In the genomic region with DNA sequence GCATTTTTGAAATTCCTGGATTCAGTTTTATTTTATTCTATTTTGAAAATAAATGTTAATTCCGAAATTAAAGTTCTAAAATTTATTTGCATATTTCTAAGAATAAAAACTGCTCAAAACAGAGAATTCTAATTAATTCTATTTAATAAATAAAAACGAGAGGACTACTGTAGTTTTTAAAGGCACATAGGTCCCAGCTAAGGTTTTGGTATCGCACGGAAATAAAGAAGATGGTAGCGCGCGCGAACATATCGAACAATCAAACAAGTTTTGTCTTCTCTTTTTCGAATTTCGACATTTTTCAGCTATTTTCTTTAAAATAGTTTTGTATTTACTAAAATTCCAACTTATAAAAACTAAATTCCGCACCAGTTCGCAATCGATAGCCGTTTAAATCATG, we compare ENCODE assay signal across 2 worm cellular contexts.
TF ChIP-seq lines count a peak whose summit lies in the region.

No protein-coding gene starts in this region.

TF ChIP-seq in whole organism, L4 larva, 104 proteins besides CTCF, POLR2A, EP300 and RAD21:
- TF ChIP-seq tra-1 (GFP tag; IDR thresholded peaks at IDR 0.05; lab: Robert Waterston, UW), result no peak
- TF ChIP-seq ceh-28 (tag; optimal IDR thresholded peaks at IDR 0.05; lab: Kevin White, UChicago), result no peak
- 0 out of 2 replicates have a peak, but pooled peaks have one; percentile 61 for TF ChIP-seq Y48G9A.11 (GFP tag; IDR thresholded peaks at IDR 0.05; lab: Robert Waterston, UW)
- peak; percentile 56 for TF ChIP-seq F49E8.2 (tag; optimal IDR thresholded peaks at IDR 0.05; lab: Kevin White, UChicago; ENCODE audit: borderline replicate concordance)
- TF ChIP-seq nhr-28 (tag; optimal IDR thresholded peaks at IDR 0.05; lab: Kevin White, UChicago), result no peak
- TF ChIP-seq lin-38 (GFP tag; IDR thresholded peaks at IDR 0.05; lab: Robert Waterston, UW), result peak; percentile 69
- peak; percentile 72 for TF ChIP-seq unc-130 (GFP tag; optimal IDR thresholded peaks at IDR 0.05; lab: Kevin White, UChicago)

TF ChIP-seq in whole organism, young adult, 124 proteins besides CTCF, POLR2A, EP300 and RAD21:
- TF ChIP-seq dox-1 (GFP tag; IDR thresholded peaks at IDR 0.05; lab: Robert Waterston, UW), result peak; percentile 81
- TF ChIP-seq atf-7 (tag; optimal IDR thresholded peaks at IDR 0.05; lab: Kevin White, UChicago), result no peak
- TF ChIP-seq F10E7.11 (tag; optimal IDR thresholded peaks at IDR 0.05; lab: Kevin White, UChicago), result no peak
- 0 out of 2 replicates have a peak, but pooled peaks have one; percentile 21 for TF ChIP-seq pbrm-1 (GFP tag; IDR thresholded peaks at IDR 0.05; lab: Robert Waterston, UW)
- TF ChIP-seq efl-1 (GFP tag; optimal IDR thresholded peaks at IDR 0.05; lab: Kevin White, UChicago), result peak; percentile 97
- TF ChIP-seq rpc-1 (optimal IDR thresholded peaks at IDR 0.05; lab: Kevin White, UChicago), result no peak
- no peak for TF ChIP-seq rpc-1 (tag; optimal IDR thresholded peaks at IDR 0.05; lab: Kevin White, UChicago)
- TF ChIP-seq snpc-1.3 (tag; optimal IDR thresholded peaks at IDR 0.05; lab: Kevin White, UChicago; ENCODE audit: insufficient read depth), result peak; percentile 47
- TF ChIP-seq dpff-1 (tag; optimal IDR thresholded peaks at IDR 0.05; lab: Kevin White, UChicago), result no peak
- TF ChIP-seq attf-6 (GFP tag; IDR thresholded peaks at IDR 0.05; lab: Robert Waterston, UW), result 0 out of 2 replicates have a peak, but pooled peaks have one; percentile 48
- no peak for TF ChIP-seq rec-8 (tag; optimal IDR thresholded peaks at IDR 0.05; lab: Kevin White, UChicago)
- TF ChIP-seq madf-6 (GFP tag; IDR thresholded peaks at IDR 0.05; lab: Robert Waterston, UW), result peak; percentile 99
- peak; percentile 58 for TF ChIP-seq unc-130 (GFP tag; optimal IDR thresholded peaks at IDR 0.05; lab: Kevin White, UChicago)
- no peak for TF ChIP-seq Y67H2A.10 (GFP tag; conservative IDR thresholded peaks at IDR 0.05; lab: Robert Waterston, UW)
- TF ChIP-seq F23B12.7 (tag; optimal IDR thresholded peaks at IDR 0.05; lab: Kevin White, UChicago; ENCODE audit: insufficient read depth), result no peak
- no peak for TF ChIP-seq F55B11.4 (tag; optimal IDR thresholded peaks at IDR 0.05; lab: Kevin White, UChicago; ENCODE audit: borderline replicate concordance, insufficient read depth)
- no peak for TF ChIP-seq F57A8.1 (GFP tag; optimal IDR thresholded peaks at IDR 0.05; lab: Kevin White, UChicago)
- peak; percentile 46; the same call in 1 of the 2 replicates for TF ChIP-seq mcd-1 (GFP tag; IDR thresholded peaks at IDR 0.05; lab: Robert Waterston, UW)
- TF ChIP-seq B0019.2 (GFP tag; conservative IDR thresholded peaks at IDR 0.05; lab: Robert Waterston, UW), result peak; percentile 83
- TF ChIP-seq tbx-9 (tag; optimal IDR thresholded peaks at IDR 0.05; lab: Kevin White, UChicago; ENCODE audit: borderline replicate concordance), result no peak
- no peak for TF ChIP-seq F49E8.2 (tag; optimal IDR thresholded peaks at IDR 0.05; lab: Kevin White, UChicago; ENCODE audit: insufficient read depth)
- TF ChIP-seq Y79H2A.3 (GFP tag; conservative IDR thresholded peaks at IDR 0.05; lab: Robert Waterston, UW), result 0 out of 2 replicates have a peak, but pooled peaks have one; percentile 73
- peak; percentile 33 for TF ChIP-seq ztf-18 (tag; optimal IDR thresholded peaks at IDR 0.05; lab: Kevin White, UChicago)
- TF ChIP-seq F33H1.4 (GFP tag; IDR thresholded peaks at IDR 0.05; lab: Robert Waterston, UW), result peak; percentile 96
- peak; percentile 99 for TF ChIP-seq lsl-1 (GFP tag; optimal IDR thresholded peaks at IDR 0.05; lab: Kevin White, UChicago)
- peak; percentile 71 for TF ChIP-seq tlf-1 (GFP tag; optimal IDR thresholded peaks at IDR 0.05; lab: Kevin White, UChicago)
- TF ChIP-seq B0035.1 (tag; optimal IDR thresholded peaks at IDR 0.05; lab: Kevin White, UChicago), result no peak
- peak; percentile 91 for TF ChIP-seq madf-3 (GFP tag; IDR thresholded peaks at IDR 0.05; lab: Robert Waterston, UW)
- no peak for TF ChIP-seq B0261.1 (tag; optimal IDR thresholded peaks at IDR 0.05; lab: Kevin White, UChicago)
- TF ChIP-seq rcor-1 (GFP tag; IDR thresholded peaks at IDR 0.05; lab: Robert Waterston, UW), result peak; percentile 73
- no peak for TF ChIP-seq snpc-4 (GFP tag; optimal IDR thresholded peaks at IDR 0.05; lab: Kevin White, UChicago)
- peak in 2 of 4 experiments; percentile 2 to 44 for TF ChIP-seq snpc-4 (tag; optimal IDR thresholded peaks at IDR 0.05; lab: Kevin White, UChicago)
- TF ChIP-seq die-1 (tag; optimal IDR thresholded peaks at IDR 0.05; lab: Kevin White, UChicago), result no peak
- no peak for TF ChIP-seq repo-1 (tag; optimal IDR thresholded peaks at IDR 0.05; lab: Kevin White, UChicago)
- no peak for TF ChIP-seq egl-44 (GFP tag; IDR thresholded peaks at IDR 0.05; lab: Robert Waterston, UW)
- TF ChIP-seq unc-62 (GFP tag; optimal IDR thresholded peaks at IDR 0.05; lab: Kevin White, UChicago), result no peak
- peak; percentile 60 for TF ChIP-seq tbp1 (GFP tag; optimal IDR thresholded peaks at IDR 0.05; lab: Kevin White, UChicago)
- TF ChIP-seq B0336.3 (GFP tag; IDR thresholded peaks at IDR 0.05; lab: Robert Waterston, UW), result 0 out of 2 replicates have a peak, but pooled peaks have one; percentile 55
- 0 out of 2 replicates have a peak, but pooled peaks have one; percentile 25 for TF ChIP-seq lir-1 (GFP tag; conservative IDR thresholded peaks at IDR 0.05; lab: Robert Waterston, UW)
- no peak for TF ChIP-seq let-607 (tag; optimal IDR thresholded peaks at IDR 0.05; lab: Kevin White, UChicago)
- TF ChIP-seq bed-2 (GFP tag; IDR thresholded peaks at IDR 0.05; lab: Robert Waterston, UW), result no peak
- TF ChIP-seq dpl-1 (GFP tag; optimal IDR thresholded peaks at IDR 0.05; lab: Kevin White, UChicago), result peak; percentile 89
- peak; percentile 94 for TF ChIP-seq D2030.7 (GFP tag; IDR thresholded peaks at IDR 0.05; lab: Robert Waterston, UW)
- TF ChIP-seq ceh-100 (GFP tag; IDR thresholded peaks at IDR 0.05; lab: Robert Waterston, UW), result peak; percentile 18; the same call in 1 of the 2 replicates
- TF ChIP-seq Y95B8A.8 (GFP tag; IDR thresholded peaks at IDR 0.05; lab: Robert Waterston, UW), result peak; percentile 89; the same call in 1 of the 2 replicates
- peak; percentile 96 for TF ChIP-seq madf-8 (GFP tag; conservative IDR thresholded peaks at IDR 0.05; lab: Robert Waterston, UW)
- TF ChIP-seq nfya-2 (GFP tag; IDR thresholded peaks at IDR 0.05; lab: Robert Waterston, UW), result no peak
- no peak for TF ChIP-seq mel-28 (tag; optimal IDR thresholded peaks at IDR 0.05; lab: Kevin White, UChicago; ENCODE audit: borderline replicate concordance)
- TF ChIP-seq athp-1 (tag; optimal IDR thresholded peaks at IDR 0.05; lab: Kevin White, UChicago), result peak; percentile 13
- TF ChIP-seq hsf-1 (GFP tag; IDR thresholded peaks at IDR 0.05; lab: Robert Waterston, UW), result peak; percentile 88
- TF ChIP-seq ets-4 (GFP tag; optimal IDR thresholded peaks at IDR 0.05; lab: Kevin White, UChicago), result no peak
- no peak for TF ChIP-seq hlh-12 (tag; optimal IDR thresholded peaks at IDR 0.05; lab: Kevin White, UChicago)
- peak; percentile 37 for TF ChIP-seq him-1 (tag; optimal IDR thresholded peaks at IDR 0.05; lab: Kevin White, UChicago)
- no peak for TF ChIP-seq ccch-3 (GFP tag; optimal IDR thresholded peaks at IDR 0.05; lab: Kevin White, UChicago)
- TF ChIP-seq T26A5.8 (tag; optimal IDR thresholded peaks at IDR 0.05; lab: Kevin White, UChicago), result no peak
- TF ChIP-seq xnd-1 (tag; optimal IDR thresholded peaks at IDR 0.05; lab: Kevin White, UChicago), result peak; percentile 93
- peak; percentile 47 for TF ChIP-seq snpc-3.4 (tag; optimal IDR thresholded peaks at IDR 0.05; lab: Kevin White, UChicago)
- TF ChIP-seq ekl-4 (GFP tag; IDR thresholded peaks at IDR 0.05; lab: Robert Waterston, UW), result peak; percentile 75
- TF ChIP-seq hmg-1.2 (GFP tag; IDR thresholded peaks at IDR 0.05; lab: Robert Waterston, UW), result peak; percentile 45; the same call in 1 of the 2 replicates
- TF ChIP-seq egrh-3 (GFP tag; IDR thresholded peaks at IDR 0.05; lab: Robert Waterston, UW), result no peak
- TF ChIP-seq lin-54 (GFP tag; optimal IDR thresholded peaks at IDR 0.05; lab: Kevin White, UChicago), result peak; percentile 80
- peak; percentile 95 for TF ChIP-seq ceh-91 (GFP tag; IDR thresholded peaks at IDR 0.05; lab: Robert Waterston, UW)
- peak in 1 of 3 experiments; percentile 77 for TF ChIP-seq lin-35 (GFP tag; optimal IDR thresholded peaks at IDR 0.05; lab: Kevin White, UChicago)
- TF ChIP-seq ZK185.1 (tag; optimal IDR thresholded peaks at IDR 0.05; lab: Kevin White, UChicago; ENCODE audit: poor library complexity, severe bottlenecking), result no peak
